Worm (Caenorhabditis elegans) whole organism, L1 larva: Measurements from ENCODE around the gene W09D10.5.

Experiments used
- C16A3.4 ChIP-seq: fragments of 150-350 bp; optimal IDR thresholded peaks from 2 replicates; lab custom pipeline; 2014; ENCODE audit warnings: missing biosample characterization, missing genetic modification characterization
- C34B4.2 ChIP-seq: sonication (generic microtip); optimal IDR thresholded peaks from 2 replicates; lab custom pipeline; 2017; ENCODE audit warnings: mild to moderate bottlenecking, missing genetic modification characterization, missing compliant biosample characterization
- aha-1 ChIP-seq: fragments of 150-350 bp; optimal IDR thresholded peaks from 2 replicates; lab custom pipeline; 2014; ENCODE audit warnings: missing biosample characterization, missing genetic modification characterization
- alr-1 ChIP-seq: fragments of 200-800 bp; sonication (Bioruptor generic); optimal IDR thresholded peaks from 2 replicates; lab custom pipeline; 2018; ENCODE audit warnings: borderline replicate concordance, mild to moderate bottlenecking, missing genetic modification characterization, missing compliant biosample characterization
- aly-2 ChIP-seq: fragments of 150-350 bp; optimal IDR thresholded peaks from 2 replicates; lab custom pipeline; 2014; ENCODE audit warnings: missing biosample characterization, missing genetic modification characterization
- ama-1 ChIP-seq: fragments of 150-350 bp; optimal IDR thresholded peaks from 2 replicates; lab custom pipeline; 2014
- ceh-82 ChIP-seq, 3 experiments: fragments of 150-350 bp in 1 of 3; sonication (generic microtip) in 2 of 3; optimal IDR thresholded peaks; 2 replicates each; lab custom pipeline; 2014 to 2017; ENCODE audit warnings: missing biosample characterization in 3 of 3, missing genetic modification characterization in 3 of 3
- ceh-90 ChIP-seq: sonication (generic microtip); optimal IDR thresholded peaks from 2 replicates; lab custom pipeline; 2016; ENCODE audit warnings: missing genetic modification characterization, missing compliant biosample characterization
- ces-1 ChIP-seq: fragments of 150-350 bp; optimal IDR thresholded peaks from 2 replicates; lab custom pipeline; 2014; ENCODE audit warnings: missing biosample characterization, missing genetic modification reagents, missing genetic modification characterization
- dpl-1 ChIP-seq, 3 experiments: fragments of 150-350 bp in 2 of 3; sonication (generic microtip) in 1 of 3; optimal IDR thresholded peaks; 2 replicates each; lab custom pipeline; 2014 to 2017; ENCODE audit warnings: missing biosample characterization in 3 of 3, missing genetic modification characterization in 3 of 3, missing genetic modification reagents in 3 of 3
- efl-3 ChIP-seq: fragments of 200-800 bp; sonication (Bioruptor generic); optimal IDR thresholded peaks from 2 replicates; lab custom pipeline; 2018; ENCODE audit warnings: mild to moderate bottlenecking, missing genetic modification characterization, missing compliant biosample characterization
- elt-3 ChIP-seq, 6 experiments: fragments of 150-350 bp in 1 of 6; sonication (generic microtip); optimal IDR thresholded peaks; 2 replicates each; lab custom pipeline; 2017 to 2018; ENCODE audit warnings: missing biosample characterization in 6 of 6, missing genetic modification characterization in 6 of 6, inconsistent platforms in 1 of 6
- fkh-10 ChIP-seq: sonication (generic microtip); optimal IDR thresholded peaks from 2 replicates; lab custom pipeline; 2017; ENCODE audit warnings: missing biosample characterization, missing genetic modification reagents, missing genetic modification characterization
- hlh-17 ChIP-seq: fragments of 200-800 bp; sonication (Bioruptor generic); optimal IDR thresholded peaks from 2 replicates; lab custom pipeline; 2018; ENCODE audit warnings: missing genetic modification characterization, mild to moderate bottlenecking, missing compliant biosample characterization, moderate library complexity, borderline replicate concordance
- hlh-4 ChIP-seq: sonication (generic microtip); optimal IDR thresholded peaks from 2 replicates; lab custom pipeline; 2016; ENCODE audit warnings: mild to moderate bottlenecking, missing genetic modification characterization, missing compliant biosample characterization
- isw-1 ChIP-seq: fragments of 200-800 bp; sonication (Bioruptor generic); IDR thresholded peaks from 2 replicates; pipeline ENCODE4 v1.3.6; 2022; ENCODE audit warnings: missing genetic modification characterization, missing compliant biosample characterization
- jun-1 ChIP-seq: fragments of 150-350 bp; optimal IDR thresholded peaks from 2 replicates; lab custom pipeline; 2014; ENCODE audit warnings: missing biosample characterization, missing genetic modification reagents, missing genetic modification characterization
- lin-14 ChIP-seq: fragments of 200-800 bp; sonication (Bioruptor generic); optimal IDR thresholded peaks from 2 replicates; lab custom pipeline; 2018; ENCODE audit warnings: mild to moderate bottlenecking, missing genetic modification characterization, moderate library complexity, missing compliant biosample characterization
- lin-35 ChIP-seq, 2 experiments: fragments of 150-350 bp; optimal IDR thresholded peaks; 2 replicates each; lab custom pipeline; 2014; ENCODE audit warnings: missing biosample characterization in 2 of 2, missing genetic modification characterization in 2 of 2, missing genetic modification reagents in 2 of 2
- mep-1 ChIP-seq: fragments of 150-350 bp; optimal IDR thresholded peaks from 2 replicates; lab custom pipeline; 2014; ENCODE audit warnings: missing biosample characterization, missing genetic modification characterization
- nhr-11 ChIP-seq: fragments of 150-350 bp; optimal IDR thresholded peaks from 2 replicates; lab custom pipeline; 2014; ENCODE audit warnings: missing biosample characterization, missing genetic modification characterization
- nhr-20 ChIP-seq: sonication (generic microtip); optimal IDR thresholded peaks from 2 replicates; lab custom pipeline; 2016; ENCODE audit warnings: mild to moderate bottlenecking, missing genetic modification characterization, missing compliant biosample characterization
- nhr-237 ChIP-seq: fragments of 150-350 bp; optimal IDR thresholded peaks from 2 replicates; lab custom pipeline; 2014; ENCODE audit warnings: missing biosample characterization, missing genetic modification characterization
- nhr-28 ChIP-seq: fragments of 150-350 bp; optimal IDR thresholded peaks from 2 replicates; lab custom pipeline; 2014; ENCODE audit warnings: missing biosample characterization, missing genetic modification characterization
- nhr-71 ChIP-seq: sonication (generic microtip); optimal IDR thresholded peaks from 2 replicates; lab custom pipeline; 2016; ENCODE audit warnings: mild to moderate bottlenecking, missing genetic modification characterization, moderate library complexity, missing compliant biosample characterization
- nhr-76 ChIP-seq: sonication (generic microtip); optimal IDR thresholded peaks from 2 replicates; lab custom pipeline; 2017; ENCODE audit warnings: missing biosample characterization, missing genetic modification characterization
- nhr-85 ChIP-seq: sonication (generic microtip); peaks from one replicate; lab custom pipeline; 2016; ENCODE audit warnings: missing genetic modification characterization, inconsistent platforms, missing compliant biosample characterization
- pag-3 ChIP-seq: sonication (generic microtip); optimal IDR thresholded peaks from 2 replicates; lab custom pipeline; 2017; ENCODE audit warnings: missing genetic modification characterization, mild to moderate bottlenecking, missing compliant biosample characterization, antibody characterized with exemption, borderline replicate concordance; ENCODE audit not compliant: insufficient read depth
- pqm-1 ChIP-seq: sonication (generic microtip); optimal IDR thresholded peaks from 3 replicates; lab custom pipeline; 2017; ENCODE audit warnings: missing biosample characterization, missing genetic modification characterization
- rnt-1 ChIP-seq: sonication (generic microtip); optimal IDR thresholded peaks from 2 replicates; lab custom pipeline; 2016; ENCODE audit warnings: mild to moderate bottlenecking, missing genetic modification characterization, moderate library complexity, missing compliant biosample characterization
- snu-23 ChIP-seq: sonication (generic microtip); optimal IDR thresholded peaks from 2 replicates; lab custom pipeline; 2016; ENCODE audit warnings: missing genetic modification characterization, missing compliant biosample characterization
- sptf-1 ChIP-seq: fragments of 150-350 bp; optimal IDR thresholded peaks from 2 replicates; lab custom pipeline; 2014; ENCODE audit warnings: missing biosample characterization, missing genetic modification characterization
- sup-37 ChIP-seq: fragments of 200-800 bp; sonication (Bioruptor generic); optimal IDR thresholded peaks from 2 replicates; lab custom pipeline; 2018; ENCODE audit warnings: mild to moderate bottlenecking, missing genetic modification characterization, missing compliant biosample characterization
- swsn-7 ChIP-seq: sonication (generic microtip); optimal IDR thresholded peaks from 2 replicates; lab custom pipeline; 2016; ENCODE audit warnings: missing genetic modification characterization, missing compliant biosample characterization
- tbx-2 ChIP-seq: sonication (generic microtip); optimal IDR thresholded peaks from 2 replicates; lab custom pipeline; 2016; ENCODE audit warnings: missing genetic modification characterization, missing compliant biosample characterization
- unc-30 ChIP-seq: sonication (generic microtip); optimal IDR thresholded peaks from 2 replicates; lab custom pipeline; 2017; ENCODE audit warnings: missing biosample characterization, missing genetic modification characterization
- unc-86 ChIP-seq: sonication (generic microtip); optimal IDR thresholded peaks from 2 replicates; lab custom pipeline; 2016; ENCODE audit warnings: missing genetic modification characterization, missing compliant biosample characterization
- unc-98 ChIP-seq: fragments of 200-800 bp; sonication (Bioruptor generic); IDR thresholded peaks from 2 replicates; pipeline ENCODE4 v1.3.6; 2022; ENCODE audit warnings: missing genetic modification characterization, missing compliant biosample characterization
- xbp-1 ChIP-seq: sonication (generic microtip); optimal IDR thresholded peaks from 2 replicates; lab custom pipeline; 2016; ENCODE audit warnings: missing genetic modification characterization, missing compliant biosample characterization
- zag-1 ChIP-seq: fragments of 150-350 bp; optimal IDR thresholded peaks from 2 replicates; lab custom pipeline; 2014; ENCODE audit warnings: missing biosample characterization, missing genetic modification characterization
- ztf-11 ChIP-seq, 2 experiments: sonication (generic microtip); optimal IDR thresholded peaks; 2 replicates each; lab custom pipeline; 2016 to 2017; ENCODE audit warnings: missing genetic modification characterization in 2 of 2, missing biosample characterization in 1 of 2, missing compliant biosample characterization in 1 of 2

The W09D10.5 gene

ce11 chrIII:10706972-10707438, 4.3 kb downstream of the W09D10.5 start, which contains the start of the genes Y39A1A.21 and Y39A1A.22 (continued):
- TF ChIP-seq pqm-1 (tag; lab: Kevin White, UChicago) (no peak), efl-3 (GFP tag; lab: Kevin White, UChicago) (peak; percentile 46), isw-1 (peak; percentile 78), nhr-85 (peak; percentile 94), hlh-4 (tag; lab: Kevin White, UChicago) (no peak), unc-30 (tag; lab: Kevin White, UChicago) (no peak), swsn-7 (tag; lab: Kevin White, UChicago) (peak; percentile 86), C34B4.2 (tag; lab: Kevin White, UChicago) (peak; percentile 20), ceh-82 (tag; optimal IDR thresholded peaks at IDR 0.05; lab: Kevin White, UChicago) (peak; percentile 84 to 93 (median 86)), lin-35 (GFP tag; optimal IDR thresholded peaks at IDR 0.05; lab: Kevin White, UChicago) (peak; percentile 83 to 88), tbx-2 (tag; lab: Kevin White, UChicago) (peak; percentile 87), C16A3.4 (peak; percentile 71), ces-1 (GFP tag; lab: Kevin White, UChicago) (no peak), nhr-237 (tag; lab: Kevin White, UChicago) (no peak), aly-2 (tag; lab: Kevin White, UChicago) (peak; percentile 86), unc-98 (GFP tag; lab: Robert Waterston, UW) (no peak), jun-1 (tag; lab: Kevin White, UChicago) (peak; percentile 81), nhr-11 (peak; percentile 35), fkh-10 (GFP tag; lab: Kevin White, UChicago) (peak; percentile 87), nhr-76 (tag; lab: Kevin White, UChicago) (no peak), nhr-20 (peak; percentile 78), mep-1 (tag; lab: Kevin White, UChicago) (peak; percentile 88), ceh-90 (no peak), ztf-11 (tag; optimal IDR thresholded peaks at IDR 0.05; lab: Kevin White, UChicago) (peak in 1 of 2 experiments; percentile 75), unc-86 (tag; lab: Kevin White, UChicago) (peak; percentile 82), nhr-71 (tag; lab: Kevin White, UChicago) (peak; percentile 89), nhr-28 (tag; lab: Kevin White, UChicago) (no peak), hlh-17 (GFP tag; lab: Kevin White, UChicago) (no peak), snu-23 (peak; percentile 90), alr-1 (no peak), dpl-1 (GFP tag; optimal IDR thresholded peaks at IDR 0.05; lab: Kevin White, UChicago) (peak; percentile 79 to 85 (median 82)), lin-14 (GFP tag; lab: Kevin White, UChicago) (no peak)

- TF ChIP-seq zag-1 (tag; lab: Kevin White, UChicago) (no peak), dpl-1 (GFP tag; optimal IDR thresholded peaks at IDR 0.05; lab: Kevin White, UChicago) (no peak), alr-1 (no peak), sup-37 (no peak), mep-1 (tag; lab: Kevin White, UChicago) (no peak), sptf-1 (no peak), isw-1 (no peak), unc-86 (tag; lab: Kevin White, UChicago) (no peak), elt-3 (tag; optimal IDR thresholded peaks at IDR 0.05; lab: Kevin White, UChicago) (no peak), tbx-2 (tag; lab: Kevin White, UChicago) (no peak), jun-1 (tag; lab: Kevin White, UChicago) (no peak), ama-1 (lab: Kevin White, UChicago) (no peak), rnt-1 (tag; lab: Kevin White, UChicago) (no peak), aha-1 (tag; lab: Kevin White, UChicago) (no peak), xbp-1 (tag; lab: Kevin White, UChicago) (no peak), ces-1 (GFP tag; lab: Kevin White, UChicago) (no peak), pag-3 (tag; lab: Kevin White, UChicago) (no peak)
These were observed 4.9 kb downstream of the W09D10.5 start for ce11 chrIII:10706481-10706880.
